Worm (Caenorhabditis elegans): ENCODE data around the gene dhs-22.
A peak's percentile ranks its signal among the peaks of the same experiment; 100 is the strongest.

Gene dhs-22

ce11 chrV:14424958-14425492 is 3.8 kb upstream of the dhs-22 start, which contains the start of gene rrsr-1 (continued):
- TF ChIP-seq nfya-1 (tag; optimal IDR thresholded peaks at IDR 0.05) (peak; percentile 44), fkh-6 (tag; optimal IDR thresholded peaks at IDR 0.05) (no peak), ceh-45 (GFP tag; IDR thresholded peaks at IDR 0.05) (no peak), elt-4 (tag; optimal IDR thresholded peaks at IDR 0.05) (no peak)

DNA sequence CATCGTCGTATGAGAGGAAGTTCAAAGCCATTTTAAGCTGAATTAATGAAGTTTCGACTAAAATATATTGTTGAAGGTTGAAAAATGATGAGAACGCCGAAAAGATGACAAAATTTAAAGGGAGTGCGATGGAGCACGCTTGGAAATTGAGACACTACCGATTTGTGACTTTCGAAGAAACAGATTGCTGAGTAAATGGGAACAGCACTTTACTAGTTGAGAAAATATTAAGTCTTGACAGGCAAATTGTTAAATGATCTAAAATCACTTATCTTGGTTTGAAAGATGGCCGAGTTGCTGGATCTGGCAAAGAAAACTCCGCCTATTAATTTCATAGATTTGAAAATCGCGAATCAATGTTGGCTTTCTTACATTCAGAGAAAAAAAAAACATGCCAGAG is 2.0 kb upstream of the dhs-22 start, which contains the start of gene rpoa-12:
rpoa-12 (minus strand) TSS at position 37 of the 400 bp plus-strand sequence.
- peak; percentile 86 for TF ChIP-seq ceh-31 (tag; optimal IDR thresholded peaks at IDR 0.05)
- no peak for TF ChIP-seq fkh-6 (tag; optimal IDR thresholded peaks at IDR 0.05)
- no peak for TF ChIP-seq T23F11.4 (GFP tag; optimal IDR thresholded peaks at IDR 0.05)
- peak; percentile 49 for TF ChIP-seq unc-42 (tag; optimal IDR thresholded peaks at IDR 0.05)
- no peak for TF ChIP-seq pros-1 (tag; optimal IDR thresholded peaks at IDR 0.05)
- TF ChIP-seq hlh-13 (GFP tag; optimal IDR thresholded peaks at IDR 0.05) = no peak
- no peak for TF ChIP-seq hlh-6 (tag; optimal IDR thresholded peaks at IDR 0.05)
- no peak for TF ChIP-seq unc-55 (GFP tag; optimal IDR thresholded peaks at IDR 0.05)
- TF ChIP-seq elt-4 (tag; optimal IDR thresholded peaks at IDR 0.05) = no peak
- no peak for TF ChIP-seq Y22D7AL.16 (tag; optimal IDR thresholded peaks at IDR 0.05)
- peak; percentile 22 for TF ChIP-seq ceh-14 (tag; optimal IDR thresholded peaks at IDR 0.05)
- TF ChIP-seq ceh-48 (tag; optimal IDR thresholded peaks at IDR 0.05) = no peak
- peak; percentile 24 for TF ChIP-seq ets-4 (tag; optimal IDR thresholded peaks at IDR 0.05)
- no peak for TF ChIP-seq pax-1 (tag; optimal IDR thresholded peaks at IDR 0.05)
- TF ChIP-seq ceh-9 (tag; optimal IDR thresholded peaks at IDR 0.05) = no peak
- peak; percentile 50 for TF ChIP-seq ref-2 (tag; optimal IDR thresholded peaks at IDR 0.05)
- peak; percentile 66 for TF ChIP-seq C08G9.2 (tag; optimal IDR thresholded peaks at IDR 0.05)
- no peak for TF ChIP-seq pha-2 (tag; optimal IDR thresholded peaks at IDR 0.05)
- TF ChIP-seq hlh-8 (tag; optimal IDR thresholded peaks at IDR 0.05) = peak; percentile 18
- TF ChIP-seq ceh-6 (GFP tag; optimal IDR thresholded peaks at IDR 0.05) = no peak
- peak; percentile 19 for TF ChIP-seq rnt-1 (tag; optimal IDR thresholded peaks at IDR 0.05)
- no peak for TF ChIP-seq sox-2 (GFP tag; IDR thresholded peaks at IDR 0.05)
- TF ChIP-seq pat-9 (tag; optimal IDR thresholded peaks at IDR 0.05) = no peak
- TF ChIP-seq fax-1 (tag; optimal IDR thresholded peaks at IDR 0.05) = peak; percentile 15
- peak; percentile 76 for TF ChIP-seq tbx-2 (tag; optimal IDR thresholded peaks at IDR 0.05)
- TF ChIP-seq ahr-1 (tag; optimal IDR thresholded peaks at IDR 0.05) = no peak
- TF ChIP-seq gmeb-2 (tag; optimal IDR thresholded peaks at IDR 0.05) = no peak
- no peak for TF ChIP-seq dve-1 (tag; optimal IDR thresholded peaks at IDR 0.05)
- no peak for TF ChIP-seq K02D7.2 (tag; optimal IDR thresholded peaks at IDR 0.05)
- TF ChIP-seq ceh-45 (GFP tag; IDR thresholded peaks at IDR 0.05) = no peak
- TF ChIP-seq ceh-2 (tag; optimal IDR thresholded peaks at IDR 0.05) = peak; percentile 62
- no peak for TF ChIP-seq lin-11 (tag; optimal IDR thresholded peaks at IDR 0.05)
- no peak for TF ChIP-seq ceh-30 (tag; optimal IDR thresholded peaks at IDR 0.05)
- no peak for TF ChIP-seq pha-4 (tag; optimal IDR thresholded peaks at IDR 0.05)
- no peak for TF ChIP-seq odd-2 (tag; optimal IDR thresholded peaks at IDR 0.05)
- TF ChIP-seq tbx-7 (tag; optimal IDR thresholded peaks at IDR 0.05) = peak; percentile 69
- TF ChIP-seq mec-3 (tag; optimal IDR thresholded peaks at IDR 0.05; ENCODE audit: borderline replicate concordance) = no peak
- no peak for TF ChIP-seq che-1 (tag; optimal IDR thresholded peaks at IDR 0.05)
- TF ChIP-seq sdc-2 (tag; optimal IDR thresholded peaks at IDR 0.05) = no peak
- no peak for TF ChIP-seq C38D4.7 (GFP tag; optimal IDR thresholded peaks at IDR 0.05)
- TF ChIP-seq ttx-3 (tag; optimal IDR thresholded peaks at IDR 0.05) = no peak
- peak; percentile 54 for TF ChIP-seq zip-5 (tag; optimal IDR thresholded peaks at IDR 0.05)
- TF ChIP-seq hlh-30 (tag; optimal IDR thresholded peaks at IDR 0.05; ENCODE audit: insufficient read depth) = no peak
- TF ChIP-seq dmd-4 (tag; optimal IDR thresholded peaks at IDR 0.05; ENCODE audit: borderline replicate concordance) = peak; percentile 5
- no peak for TF ChIP-seq fkh-10 (GFP tag; optimal IDR thresholded peaks at IDR 0.05)
- TF ChIP-seq ama-1 (optimal IDR thresholded peaks at IDR 0.05) = no peak
- TF ChIP-seq ceh-22 (tag; optimal IDR thresholded peaks at IDR 0.05) = no peak
- TF ChIP-seq elt-2 (tag; optimal IDR thresholded peaks at IDR 0.05) = peak; percentile 56
- no peak for TF ChIP-seq lim-6 (tag; optimal IDR thresholded peaks at IDR 0.05)
- TF ChIP-seq nhr-232 (tag; optimal IDR thresholded peaks at IDR 0.05) = no peak

Data from whole organism, late embryonic.